Worm (Caenorhabditis elegans): ENCODE results near the gene npp-9.

Gene npp-9

ce11 chrIII:3444139-3444538 is 39.9 kb upstream of the npp-9 start, which contains the start of gene spe-41:
Gene spe-41, minus strand, starts transcription at chrIII:3444210.
- TF ChIP-seq ztf-7 (tag; optimal IDR thresholded peaks at IDR 0.05): no peak
- TF ChIP-seq aha-1 (tag): peak; percentile 90
- no peak for TF ChIP-seq ceh-28 (tag; optimal IDR thresholded peaks at IDR 0.05)
- no peak for TF ChIP-seq lir-3 (tag; optimal IDR thresholded peaks at IDR 0.05)

ce11 chrIII:3437139-3437538 is 32.9 kb upstream of the npp-9 start:
- TF ChIP-seq ceh-20 (GFP tag; IDR thresholded peaks at IDR 0.05) (0 out of 2 replicates have a peak, but pooled peaks have one; percentile 40), rbr-2 (tag; optimal IDR thresholded peaks at IDR 0.05) (peak; percentile 2), zip-2 (tag; optimal IDR thresholded peaks at IDR 0.05) (no peak), unc-62 (GFP tag; optimal IDR thresholded peaks at IDR 0.05 in 1 of 2) (peak in 1 of 2 experiments; percentile 28), unc-62 (tag; optimal IDR thresholded peaks at IDR 0.05) (no peak), aha-1 (tag) (peak; percentile 93)

ce11 chrIII:3435152-3435551 is 30.9 kb upstream of the npp-9 start:
- TF ChIP-seq Y75B8A.6 (GFP tag; IDR thresholded peaks at IDR 0.05) (no peak), nhr-41 (GFP tag; IDR thresholded peaks at IDR 0.05) (no peak), lsy-2 (tag; optimal IDR thresholded peaks at IDR 0.05) (peak in 1 of 2 experiments; percentile 4), D1046.2 (GFP tag; IDR thresholded peaks at IDR 0.05) (no peak), lir-3 (tag; optimal IDR thresholded peaks at IDR 0.05) (no peak), egl-27 (tag; optimal IDR thresholded peaks at IDR 0.05) (no peak), daf-19 (GFP tag; conservative IDR thresholded peaks at IDR 0.05) (no peak), madf-9 (GFP tag; conservative IDR thresholded peaks at IDR 0.05) (no peak), ceh-20 (GFP tag; IDR thresholded peaks at IDR 0.05) (no peak), ceh-44 (GFP tag; IDR thresholded peaks at IDR 0.05) (no peak), lin-29 (GFP tag; IDR thresholded peaks at IDR 0.05) (no peak), mdl-1 (tag; optimal IDR thresholded peaks at IDR 0.05) (peak in 1 of 2 experiments; percentile 51), daf-8 (GFP tag; IDR thresholded peaks at IDR 0.05) (no peak), ZK337.2 (GFP tag; IDR thresholded peaks at IDR 0.05) (no peak), nhr-11 (tag; optimal IDR thresholded peaks at IDR 0.05) (no peak), rbr-2 (tag; optimal IDR thresholded peaks at IDR 0.05) (no peak), pqm-1 (tag; optimal IDR thresholded peaks at IDR 0.05) (peak; percentile 60), dmd-6 (GFP tag; IDR thresholded peaks at IDR 0.05) (peak; percentile 60), mep-1 (tag; optimal IDR thresholded peaks at IDR 0.05) (no peak), spr-1 (tag; optimal IDR thresholded peaks at IDR 0.05) (no peak), ama-1 (optimal IDR thresholded peaks at IDR 0.05) (no peak), unc-62 (GFP tag; optimal IDR thresholded peaks at IDR 0.05 in 1 of 2) (peak in 1 of 2 experiments; percentile 99), unc-62 (tag; optimal IDR thresholded peaks at IDR 0.05) (no peak), cey-2 (tag; optimal IDR thresholded peaks at IDR 0.05; ENCODE audit: borderline replicate concordance, insufficient read depth) (no peak), lin-1 (GFP tag; IDR thresholded peaks at IDR 0.05) (no peak), F26F4.8 (GFP tag; conservative IDR thresholded peaks at IDR 0.05) (no peak), saeg-2 (GFP tag; IDR thresholded peaks at IDR 0.05) (no peak), nhr-28 (tag; optimal IDR thresholded peaks at IDR 0.05) (peak; percentile 72), spr-3 (GFP tag; optimal IDR thresholded peaks at IDR 0.05) (no peak), hlh-11 (tag; optimal IDR thresholded peaks at IDR 0.05) (peak; percentile 41), mxl-3 (GFP tag; optimal IDR thresholded peaks at IDR 0.05) (no peak), hlh-30 (tag; optimal IDR thresholded peaks at IDR 0.05; ENCODE audit: insufficient read depth) (no peak), ztf-11 (tag; optimal IDR thresholded peaks at IDR 0.05) (no peak), nhr-102 (tag; optimal IDR thresholded peaks at IDR 0.05) (no peak), Y48G9A.11 (GFP tag; IDR thresholded peaks at IDR 0.05) (no peak), attf-4 (tag; optimal IDR thresholded peaks at IDR 0.05) (no peak), nhr-25 (tag; optimal IDR thresholded peaks at IDR 0.05; ENCODE audit: borderline replicate concordance, insufficient read depth) (no peak)
